Worm (Caenorhabditis elegans) whole organism, young adult: ENCODE results near the gene nlp-20.
"Not testable (repeated sequence)": the region's sequence is repeated elsewhere in the genome, so short reads cannot be mapped to it uniquely, and the experiment has no call there.

Experiments
- C17E4.6 ChIP-seq: fragments of 200-800 bp; sonication (Bioruptor generic); IDR thresholded peaks from 2 replicates; pipeline ENCODE4 v1.3.6; 2022; ENCODE audit warnings: missing genetic modification reagents, missing genetic modification characterization, missing compliant biosample characterization
- F22D6.2 ChIP-seq: sonication (generic microtip); optimal IDR thresholded peaks from 2 replicates; lab custom pipeline; 2016; ENCODE audit warnings: mild to moderate bottlenecking, missing genetic modification characterization, missing compliant biosample characterization
- F39B2.1 ChIP-seq: fragments of 200-800 bp; sonication (Bioruptor generic); IDR thresholded peaks from 2 replicates; pipeline ENCODE4 v1.3.6; 2022; ENCODE audit warnings: missing genetic modification reagents, missing genetic modification characterization, missing compliant biosample characterization
- K12H6.12 ChIP-seq: fragments of 200-800 bp; sonication (Bioruptor generic); optimal IDR thresholded peaks from 2 replicates; lab custom pipeline; 2018; ENCODE audit warnings: mild to moderate bottlenecking, missing genetic modification characterization, missing compliant biosample characterization
- Y53F4B.3 ChIP-seq: fragments of 200-800 bp; sonication (Bioruptor generic); IDR thresholded peaks from 2 replicates; pipeline ENCODE4 v1.3.6; 2022; ENCODE audit warnings: missing genetic modification reagents, missing genetic modification characterization, missing compliant biosample characterization
- Y67H2A.10 ChIP-seq: fragments of 200-800 bp; sonication (Bioruptor generic); conservative IDR thresholded peaks from 2 replicates; pipeline ENCODE4 v1.3.6; 2022; ENCODE audit warnings: missing genetic modification reagents, missing genetic modification characterization, missing compliant biosample characterization
- ZK185.1 ChIP-seq: sonication (generic microtip); optimal IDR thresholded peaks from 2 replicates; lab custom pipeline; 2016; ENCODE audit warnings: mild to moderate bottlenecking, missing genetic modification characterization, missing compliant biosample characterization; ENCODE audit not compliant: poor library complexity, severe bottlenecking
- akir-1 ChIP-seq: fragments of 200-800 bp; sonication (Bioruptor generic); optimal IDR thresholded peaks from 2 replicates; lab custom pipeline; 2018; ENCODE audit warnings: mild to moderate bottlenecking, missing genetic modification characterization, moderate library complexity, missing compliant biosample characterization
- attf-5 ChIP-seq: fragments of 200-800 bp; sonication (Bioruptor generic); optimal IDR thresholded peaks from 2 replicates; lab custom pipeline; 2018; ENCODE audit warnings: mild to moderate bottlenecking, missing genetic modification characterization, missing compliant biosample characterization
- cebp-1 ChIP-seq, 2 experiments: fragments of 200-800 bp in 1 of 2; sonication (Bioruptor generic) in 1 of 2; sonication (generic microtip) in 1 of 2; IDR thresholded peaks in 1 of 2; optimal IDR thresholded peaks in 1 of 2; 2 replicates each; pipeline versions ENCODE4 v1.3.6 to Lab custom; 2017 to 2022; ENCODE audit warnings: missing compliant biosample characterization in 2 of 2, missing genetic modification characterization in 2 of 2, mild to moderate bottlenecking in 1 of 2, missing genetic modification reagents in 1 of 2, moderate library complexity in 1 of 2
- cebp-2 ChIP-seq: fragments of 200-800 bp; sonication (Bioruptor generic); IDR thresholded peaks from 2 replicates; pipeline ENCODE4 v1.3.6; 2022; ENCODE audit warnings: missing genetic modification characterization, missing compliant biosample characterization
- ceh-40 ChIP-seq: fragments of 200-800 bp; sonication (Bioruptor generic); IDR thresholded peaks from 2 replicates; pipeline ENCODE4 v1.3.6; 2022; ENCODE audit warnings: missing genetic modification characterization, missing compliant biosample characterization
- ceh-91 ChIP-seq: fragments of 200-800 bp; sonication (Bioruptor generic); IDR thresholded peaks from 2 replicates; pipeline ENCODE4 v1.3.6; 2022; ENCODE audit warnings: missing genetic modification reagents, missing genetic modification characterization, missing compliant biosample characterization
- chd-7 ChIP-seq: sonication (generic microtip); optimal IDR thresholded peaks from 2 replicates; lab custom pipeline; 2016; ENCODE audit warnings: mild to moderate bottlenecking, missing genetic modification characterization, moderate library complexity, missing compliant biosample characterization
- dpl-1 ChIP-seq: fragments of 150-350 bp; optimal IDR thresholded peaks from 2 replicates; lab custom pipeline; 2014; ENCODE audit warnings: missing biosample characterization, missing genetic modification reagents, missing genetic modification characterization
- efl-1 ChIP-seq: fragments of 150-350 bp; optimal IDR thresholded peaks from 2 replicates; lab custom pipeline; 2014; ENCODE audit warnings: missing biosample characterization, missing genetic modification reagents, missing genetic modification characterization
- him-1 ChIP-seq: sonication (generic microtip); optimal IDR thresholded peaks from 2 replicates; lab custom pipeline; 2016; ENCODE audit warnings: missing genotype, missing genetic modification reagents, missing genetic modification characterization, missing compliant biosample characterization
- let-607 ChIP-seq, 2 experiments: fragments of 200-800 bp in 1 of 2; sonication (Bioruptor generic) in 1 of 2; sonication (generic microtip) in 1 of 2; optimal IDR thresholded peaks; 2 replicates each; lab custom pipeline; 2016 to 2018; ENCODE audit warnings: mild to moderate bottlenecking in 2 of 2, missing compliant biosample characterization in 2 of 2, missing genetic modification characterization in 2 of 2, moderate library complexity in 2 of 2, missing genotype in 1 of 2
- lin-26 ChIP-seq: fragments of 200-800 bp; sonication (Bioruptor generic); IDR thresholded peaks from 2 replicates; pipeline ENCODE4 v1.3.6; 2022; ENCODE audit warnings: missing genetic modification reagents, missing genetic modification characterization, missing compliant biosample characterization
- lin-35 ChIP-seq, 3 experiments: fragments of 150-350 bp in 2 of 3; sonication (generic microtip) in 1 of 3; optimal IDR thresholded peaks; 2 replicates each; lab custom pipeline; 2014 to 2018; ENCODE audit warnings: missing biosample characterization in 3 of 3, missing genetic modification characterization in 3 of 3, missing genetic modification reagents in 3 of 3
- lin-54 ChIP-seq: fragments of 200-800 bp; sonication (Bioruptor generic); optimal IDR thresholded peaks from 2 replicates; lab custom pipeline; 2018; ENCODE audit warnings: mild to moderate bottlenecking, missing genetic modification characterization, missing compliant biosample characterization
- lsy-27 ChIP-seq: sonication (generic microtip); optimal IDR thresholded peaks from 2 replicates; lab custom pipeline; 2017; ENCODE audit warnings: missing genetic modification characterization, mild to moderate bottlenecking, missing compliant biosample characterization, antibody characterized with exemption, missing genotype, borderline replicate concordance; ENCODE audit not compliant: insufficient read depth
- madf-10 ChIP-seq: sonication (generic microtip); optimal IDR thresholded peaks from 2 replicates; lab custom pipeline; 2016; ENCODE audit warnings: mild to moderate bottlenecking, missing genetic modification characterization, missing compliant biosample characterization
- madf-6 ChIP-seq: fragments of 200-800 bp; sonication (Bioruptor generic); IDR thresholded peaks from 2 replicates; pipeline ENCODE4 v1.3.6; 2022; ENCODE audit warnings: missing genetic modification reagents, missing genetic modification characterization, missing compliant biosample characterization
- mcd-1 ChIP-seq: fragments of 200-800 bp; sonication (Bioruptor generic); IDR thresholded peaks from 2 replicates; pipeline ENCODE4 v1.3.6; 2022; ENCODE audit warnings: missing genetic modification reagents, missing genetic modification characterization, missing compliant biosample characterization
- nfya-1 ChIP-seq: sonication (generic microtip); optimal IDR thresholded peaks from 2 replicates; lab custom pipeline; 2017; ENCODE audit warnings: antibody characterized with exemption, missing compliant biosample characterization, missing genetic modification characterization, borderline replicate concordance; ENCODE audit not compliant: insufficient read depth
- nhr-179 ChIP-seq: sonication (generic microtip); optimal IDR thresholded peaks from 2 replicates; lab custom pipeline; 2016; ENCODE audit warnings: mild to moderate bottlenecking, missing genetic modification characterization, missing compliant biosample characterization
- nhr-80 ChIP-seq: sonication (generic microtip); optimal IDR thresholded peaks from 2 replicates; lab custom pipeline; 2016; ENCODE audit warnings: missing genetic modification characterization, missing compliant biosample characterization
- rcor-1 ChIP-seq: fragments of 200-800 bp; sonication (Bioruptor generic); IDR thresholded peaks from 2 replicates; pipeline ENCODE4 v1.3.6; 2022; ENCODE audit warnings: missing genetic modification reagents, missing genetic modification characterization, missing compliant biosample characterization
- rec-8 ChIP-seq, 2 experiments: sonication (generic microtip); optimal IDR thresholded peaks; 2 replicates each; lab custom pipeline; 2016; ENCODE audit warnings: mild to moderate bottlenecking in 2 of 2, missing genetic modification characterization in 2 of 2, missing genetic modification reagents in 2 of 2, missing genotype in 2 of 2, missing biosample characterization in 1 of 2, missing compliant biosample characterization in 1 of 2, moderate library complexity in 1 of 2
- repo-1 ChIP-seq: sonication (generic microtip); optimal IDR thresholded peaks from 2 replicates; lab custom pipeline; 2017; ENCODE audit warnings: mild to moderate bottlenecking, missing genetic modification characterization, missing compliant biosample characterization
- snpc-4 ChIP-seq, 5 experiments: fragments of 150-350 bp in 1 of 5; sonication (generic microtip) in 4 of 5; optimal IDR thresholded peaks; 2 replicates each; lab custom pipeline; 2014 to 2018; ENCODE audit warnings: missing genetic modification characterization in 5 of 5, missing biosample characterization in 3 of 5, antibody characterized with exemption in 2 of 5, mild to moderate bottlenecking in 2 of 5, missing compliant biosample characterization in 2 of 5, missing genotype in 2 of 5, moderate library complexity in 2 of 5, missing genetic modification reagents in 1 of 5
- sptf-2 ChIP-seq: fragments of 200-800 bp; sonication (Bioruptor generic); optimal IDR thresholded peaks from 2 replicates; lab custom pipeline; 2018; ENCODE audit warnings: mild to moderate bottlenecking, missing genetic modification characterization, missing compliant biosample characterization
- ztf-26 ChIP-seq: sonication (generic microtip); optimal IDR thresholded peaks from 2 replicates; lab custom pipeline; 2017; ENCODE audit warnings: missing genetic modification characterization, missing compliant biosample characterization
- ztf-28 ChIP-seq: fragments of 200-800 bp; sonication (Bioruptor generic); IDR thresholded peaks from 2 replicates; pipeline ENCODE4 v1.3.6; 2022; ENCODE audit warnings: missing genetic modification reagents, missing genetic modification characterization, missing compliant biosample characterization

Gene nlp-20

ce11 chrIV:7641758-7642157 lies 1.1 kb downstream of the nlp-20 start, which contains the start of gene nep-16:
Gene nep-16 (minus strand): TSS chrIV:7641858.
- TF ChIP-seq rec-8 (tag; optimal IDR thresholded peaks at IDR 0.05; lab: Kevin White, UChicago) (no peak), sptf-2 (GFP tag; lab: Kevin White, UChicago) (no peak), ceh-91 (no peak), Y67H2A.10 (GFP tag; lab: Robert Waterston, UW) (no peak), F39B2.1 (no peak), ZK185.1 (tag; lab: Kevin White, UChicago) (no peak), C17E4.6 (GFP tag; lab: Robert Waterston, UW) (no peak), mcd-1 (GFP tag; lab: Robert Waterston, UW) (no peak), ceh-40 (no peak), chd-7 (tag; lab: Kevin White, UChicago) (no peak), him-1 (no peak), madf-10 (tag; lab: Kevin White, UChicago) (no peak), lsy-27 (tag; lab: Kevin White, UChicago) (no peak), nhr-179 (no peak), nfya-1 (tag; lab: Kevin White, UChicago) (no peak), F22D6.2 (no peak)
- TF ChIP-seq, all 124 proteins: peak for 0

DNA sequence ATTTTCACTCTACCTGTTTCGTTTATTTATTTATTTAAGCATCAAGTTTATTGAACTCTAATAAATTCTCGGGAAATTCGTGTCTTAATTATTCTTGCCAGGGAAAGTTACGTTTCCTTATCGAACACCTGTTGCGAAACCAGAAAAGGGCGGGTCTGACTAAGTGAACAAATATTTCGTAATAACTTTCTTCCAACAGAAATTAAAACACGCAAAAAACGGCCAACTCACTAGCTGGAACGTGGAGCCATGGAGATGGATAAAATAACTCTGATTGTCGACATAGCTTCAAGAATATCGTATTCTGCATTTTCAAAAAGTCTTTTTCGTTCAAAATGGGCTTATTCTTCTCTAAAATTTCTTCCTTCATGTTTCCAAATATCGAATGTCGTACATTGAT lies 8.3 kb downstream of the nlp-20 start, which contains the start of gene warf-1:
TSS of gene warf-1 (plus strand) at position 209 of the 400 bp plus-strand sequence.
- TF ChIP-seq let-607 (tag; optimal IDR thresholded peaks at IDR 0.05; lab: Kevin White, UChicago): peak; percentile 75 to 84
- TF ChIP-seq rcor-1 (GFP tag; lab: Robert Waterston, UW): 0 out of 2 replicates have a peak, but pooled peaks have one; percentile 7
- peak; percentile 83 for TF ChIP-seq cebp-1 (GFP tag; IDR thresholded peaks at IDR 0.05; lab: Robert Waterston, UW)
- TF ChIP-seq cebp-1 (tag; optimal IDR thresholded peaks at IDR 0.05; lab: Kevin White, UChicago): not testable (repeated sequence)
- TF ChIP-seq lin-26 (GFP tag; lab: Robert Waterston, UW): 0 out of 2 replicates have a peak, but pooled peaks have one; percentile 56
- peak; percentile 39; the same call in 1 of the 2 replicates for TF ChIP-seq madf-6 (GFP tag; lab: Robert Waterston, UW)

DNA sequence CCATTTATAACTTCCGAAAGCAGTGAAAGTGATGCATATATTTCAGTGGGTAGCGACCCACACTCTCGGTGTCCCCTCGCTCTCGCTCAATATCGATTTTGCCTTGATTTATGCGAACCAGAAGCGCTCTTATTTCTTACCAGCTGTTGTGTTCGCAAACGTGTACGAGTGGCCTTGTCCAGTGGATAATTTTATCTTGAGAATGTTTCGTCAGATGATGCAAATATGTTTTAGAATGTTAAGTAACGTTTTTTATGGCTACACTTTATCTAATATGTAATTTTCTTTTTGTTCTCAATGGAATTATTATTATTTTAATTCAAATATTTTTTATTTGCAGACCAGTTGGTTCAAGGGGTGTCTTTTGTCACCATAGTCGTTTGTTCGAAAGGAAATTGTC lies 9.9 kb downstream of the nlp-20 start, which contains the start of gene plp-1:
TSS of gene plp-1 (plus strand) at position 341 of the 400 bp plus-strand sequence.
- TF ChIP-seq Y67H2A.10 (GFP tag; lab: Robert Waterston, UW) (no peak), madf-6 (GFP tag; lab: Robert Waterston, UW) (0 out of 2 replicates have a peak, but pooled peaks have one; percentile 5)
- TF ChIP-seq, all 124 proteins: peak for 1

- no peak for TF ChIP-seq snpc-4 (GFP tag; optimal IDR thresholded peaks at IDR 0.05; lab: Kevin White, UChicago)
- peak in 2 of 4 experiments; percentile 2 to 15 for TF ChIP-seq snpc-4 (tag; optimal IDR thresholded peaks at IDR 0.05; lab: Kevin White, UChicago)
- no peak for TF ChIP-seq repo-1 (tag; lab: Kevin White, UChicago)
- TF ChIP-seq nfya-1 (tag; lab: Kevin White, UChicago): no peak
- no peak for TF ChIP-seq ztf-28 (GFP tag; lab: Robert Waterston, UW)
- peak; percentile 62 for TF ChIP-seq lin-54
- peak in 2 of 3 experiments; percentile 11 to 81 for TF ChIP-seq lin-35 (GFP tag; optimal IDR thresholded peaks at IDR 0.05; lab: Kevin White, UChicago)
- TF ChIP-seq ceh-91: no peak
- peak; percentile 20; the same call in 1 of the 2 replicates for TF ChIP-seq madf-6 (GFP tag; lab: Robert Waterston, UW)
- TF ChIP-seq ztf-26 (tag; lab: Kevin White, UChicago): no peak
- no peak for TF ChIP-seq nhr-80
- no peak for TF ChIP-seq Y53F4B.3 (GFP tag; lab: Robert Waterston, UW)
- TF ChIP-seq attf-5 (GFP tag; lab: Kevin White, UChicago): no peak
- no peak for TF ChIP-seq akir-1 (GFP tag; lab: Kevin White, UChicago)
- TF ChIP-seq cebp-2 (GFP tag; lab: Robert Waterston, UW): no peak
- TF ChIP-seq K12H6.12: no peak
- peak; percentile 29 for TF ChIP-seq him-1
- peak; percentile 62 for TF ChIP-seq efl-1 (GFP tag; lab: Kevin White, UChicago)
- TF ChIP-seq lsy-27 (tag; lab: Kevin White, UChicago): no peak
- TF ChIP-seq dpl-1 (GFP tag; lab: Kevin White, UChicago): peak; percentile 63
These were observed 10.3 kb downstream of the nlp-20 start, which contains the start of gene F45E4.6 for ce11 chrIV:7632535-7632934. Gene F45E4.6 (minus strand): TSS chrIV:7632548.
